Worm (Caenorhabditis elegans) whole organism, L4 larva: ENCODE results near the gene F59A6.3.
A peak's percentile ranks its signal among the peaks of the same experiment; 100 is the strongest.

Experiments
- D1046.2 ChIP-seq: fragments of 200-800 bp; sonication (Bioruptor generic); IDR thresholded peaks from 2 replicates; pipeline ENCODE4 v1.3.6; 2022; ENCODE audit warnings: missing genetic modification characterization, missing compliant biosample characterization
- F10B5.3 ChIP-seq: sonication (generic microtip); optimal IDR thresholded peaks from 2 replicates; lab custom pipeline; 2016; ENCODE audit warnings: mild to moderate bottlenecking, missing genetic modification characterization, missing compliant biosample characterization
- T20F7.1 ChIP-seq: fragments of 200-800 bp; sonication (Bioruptor generic); optimal IDR thresholded peaks from 2 replicates; lab custom pipeline; 2018; ENCODE audit warnings: mild to moderate bottlenecking, missing genetic modification characterization, missing compliant biosample characterization
- ZK337.2 ChIP-seq: fragments of 200-800 bp; sonication (Bioruptor generic); IDR thresholded peaks from 2 replicates; pipeline ENCODE4 v1.3.6; 2022; ENCODE audit warnings: missing genetic modification reagents, missing genetic modification characterization, missing compliant biosample characterization
- aha-1 ChIP-seq: fragments of 150-350 bp; peaks from one replicate; lab custom pipeline; 2014; ENCODE audit warnings: missing biosample characterization, missing genetic modification characterization
- attf-4 ChIP-seq: sonication (generic microtip); optimal IDR thresholded peaks from 3 replicates; lab custom pipeline; 2017; ENCODE audit warnings: missing biosample characterization, missing genetic modification characterization
- ceh-28 ChIP-seq: fragments of 150-350 bp; optimal IDR thresholded peaks from 2 replicates; lab custom pipeline; 2014; ENCODE audit warnings: missing biosample characterization, missing genetic modification reagents, missing genetic modification characterization
- ceh-44 ChIP-seq: fragments of 200-800 bp; sonication (Bioruptor generic); IDR thresholded peaks from 2 replicates; pipeline ENCODE4 v1.3.6; 2022; ENCODE audit warnings: missing genetic modification reagents, missing genetic modification characterization, missing compliant biosample characterization
- ceh-62 ChIP-seq: sonication (generic microtip); optimal IDR thresholded peaks from 2 replicates; lab custom pipeline; 2017; ENCODE audit warnings: missing biosample characterization, missing genetic modification characterization
- daf-16 ChIP-seq, 3 experiments: sonication (generic microtip); optimal IDR thresholded peaks; 2 replicates each; lab custom pipeline; 2016 to 2017; ENCODE audit warnings: missing genetic modification characterization in 3 of 3, missing genetic modification reagents in 3 of 3, mild to moderate bottlenecking in 2 of 3, missing compliant biosample characterization in 2 of 3, missing biosample characterization in 1 of 3, moderate library complexity in 1 of 3
- daf-19 ChIP-seq: fragments of 200-800 bp; sonication (Bioruptor generic); conservative IDR thresholded peaks from 2 replicates; pipeline ENCODE4 v1.3.6; 2022; ENCODE audit warnings: missing genetic modification characterization, missing compliant biosample characterization
- dmd-6 ChIP-seq: fragments of 200-800 bp; sonication (Bioruptor generic); IDR thresholded peaks from 2 replicates; pipeline ENCODE4 v1.3.6; 2022; ENCODE audit warnings: missing genetic modification reagents, missing genetic modification characterization, missing compliant biosample characterization
- egl-27 ChIP-seq: sonication (generic microtip); optimal IDR thresholded peaks from 3 replicates; lab custom pipeline; 2017; ENCODE audit warnings: missing biosample characterization, missing genetic modification reagents, missing genetic modification characterization
- egl-43 ChIP-seq: fragments of 200-800 bp; sonication (Bioruptor generic); IDR thresholded peaks from 2 replicates; pipeline ENCODE4 v1.3.6; 2022; ENCODE audit warnings: missing genetic modification reagents, missing genetic modification characterization, missing compliant biosample characterization
- fkh-10 ChIP-seq: fragments of 150-350 bp; optimal IDR thresholded peaks from 2 replicates; lab custom pipeline; 2014; ENCODE audit warnings: missing biosample characterization, missing genetic modification reagents, missing genetic modification characterization
- fos-1 ChIP-seq: fragments of 150-350 bp; optimal IDR thresholded peaks from 2 replicates; lab custom pipeline; 2014; ENCODE audit warnings: missing biosample characterization, missing genetic modification characterization
- hlh-11 ChIP-seq: fragments of 200-800 bp; sonication (Bioruptor generic); optimal IDR thresholded peaks from 2 replicates; lab custom pipeline; 2018; ENCODE audit warnings: mild to moderate bottlenecking, missing genetic modification characterization, missing compliant biosample characterization
- hlh-30 ChIP-seq: sonication (generic microtip); optimal IDR thresholded peaks from 2 replicates; lab custom pipeline; 2017; ENCODE audit warnings: antibody characterized with exemption, mild to moderate bottlenecking, missing genetic modification characterization, missing compliant biosample characterization; ENCODE audit not compliant: insufficient read depth
- hmg-1.1 ChIP-seq: fragments of 200-800 bp; sonication (Bioruptor generic); IDR thresholded peaks from 2 replicates; pipeline ENCODE4 v1.3.6; 2022; ENCODE audit warnings: missing genetic modification reagents, missing genetic modification characterization, missing compliant biosample characterization
- lin-1 ChIP-seq: fragments of 200-800 bp; sonication (Bioruptor generic); IDR thresholded peaks from 2 replicates; pipeline ENCODE4 v1.3.6; 2022; ENCODE audit warnings: missing genetic modification reagents, missing genetic modification characterization, missing compliant biosample characterization
- lin-13 ChIP-seq: fragments of 150-350 bp; optimal IDR thresholded peaks from 2 replicates; lab custom pipeline; 2014; ENCODE audit warnings: missing biosample characterization, missing genetic modification reagents, missing genetic modification characterization
- lin-15B ChIP-seq: fragments of 150-350 bp; sonication (generic microtip); optimal IDR thresholded peaks from 3 replicates; lab custom pipeline; 2014; ENCODE audit warnings: missing biosample characterization, missing genetic modification characterization
- lin-38 ChIP-seq: fragments of 200-800 bp; sonication (Bioruptor generic); IDR thresholded peaks from 2 replicates; pipeline ENCODE4 v1.3.6; 2022; ENCODE audit warnings: missing genetic modification reagents, missing genetic modification characterization, missing compliant biosample characterization
- lin-39 ChIP-seq: fragments of 150-350 bp; optimal IDR thresholded peaks from 2 replicates; lab custom pipeline; 2014; ENCODE audit warnings: missing biosample characterization, missing genetic modification reagents, missing genetic modification characterization
- mdl-1 ChIP-seq, 2 experiments: fragments of 150-350 bp in 1 of 2; sonication (generic microtip) in 1 of 2; optimal IDR thresholded peaks; 2 replicates each; lab custom pipeline; 2014 to 2017; ENCODE audit warnings: missing biosample characterization in 2 of 2, missing genetic modification characterization in 2 of 2
- mxl-3 ChIP-seq: fragments of 200-800 bp; sonication (Bioruptor generic); optimal IDR thresholded peaks from 2 replicates; lab custom pipeline; 2018; ENCODE audit warnings: mild to moderate bottlenecking, missing genetic modification characterization, missing compliant biosample characterization
- nhr-11 ChIP-seq: fragments of 150-350 bp; optimal IDR thresholded peaks from 2 replicates; lab custom pipeline; 2014; ENCODE audit warnings: missing biosample characterization, missing genetic modification characterization
- nhr-111 ChIP-seq: fragments of 200-800 bp; sonication (Bioruptor generic); optimal IDR thresholded peaks from 2 replicates; lab custom pipeline; 2018; ENCODE audit warnings: mild to moderate bottlenecking, missing genetic modification characterization, missing compliant biosample characterization
- nhr-41 ChIP-seq: fragments of 200-800 bp; sonication (Bioruptor generic); IDR thresholded peaks from 2 replicates; pipeline ENCODE4 v1.3.6; 2022; ENCODE audit warnings: missing genetic modification reagents, missing genetic modification characterization, missing compliant biosample characterization
- nhr-6 ChIP-seq: fragments of 150-350 bp; optimal IDR thresholded peaks from 2 replicates; lab custom pipeline; 2014; ENCODE audit warnings: missing biosample characterization, missing genetic modification characterization
- pha-4 ChIP-seq, 2 experiments: fragments of 150-350 bp in 1 of 2; fragments of 200-800 bp in 1 of 2; sonication (Bioruptor generic) in 1 of 2; IDR thresholded peaks in 1 of 2; optimal IDR thresholded peaks in 1 of 2; 2 replicates each; pipeline versions ENCODE4 v1.3.6 to Lab custom; 2014 to 2022; ENCODE audit warnings: missing genetic modification characterization in 2 of 2, missing genetic modification reagents in 2 of 2, missing biosample characterization in 1 of 2, missing compliant biosample characterization in 1 of 2
- php-3 ChIP-seq: fragments of 200-800 bp; sonication (Bioruptor generic); IDR thresholded peaks from 2 replicates; pipeline ENCODE4 v1.3.6; 2022; ENCODE audit warnings: missing genetic modification reagents, missing genetic modification characterization, missing compliant biosample characterization
- pqm-1 ChIP-seq: sonication (generic microtip); optimal IDR thresholded peaks from 2 replicates; lab custom pipeline; 2017; ENCODE audit warnings: missing biosample characterization, missing genetic modification characterization
- skn-1 ChIP-seq: fragments of 150-350 bp; optimal IDR thresholded peaks from 2 replicates; lab custom pipeline; 2014; ENCODE audit warnings: missing biosample characterization, missing genetic modification characterization
- snpc-4 ChIP-seq: fragments of 150-350 bp; optimal IDR thresholded peaks from 2 replicates; lab custom pipeline; 2014; ENCODE audit warnings: missing biosample characterization, missing genetic modification characterization
- tag-97 ChIP-seq: fragments of 200-800 bp; sonication (Bioruptor generic); IDR thresholded peaks from 2 replicates; pipeline ENCODE4 v1.3.6; 2022; ENCODE audit warnings: missing genetic modification characterization, missing compliant biosample characterization
- unc-62 ChIP-seq, 3 experiments: fragments of 150-350 bp in 1 of 3; sonication (generic microtip); optimal IDR thresholded peaks in 2 of 3; peaks in 1 of 3; 1 replicate in 1 of 3; 2 replicates in 2 of 3; lab custom pipeline; 2014 to 2017; ENCODE audit warnings: missing biosample characterization in 3 of 3, missing genetic modification characterization in 3 of 3, missing genetic modification reagents in 3 of 3, missing genotype in 1 of 3
- zip-2 ChIP-seq: fragments of 150-350 bp; optimal IDR thresholded peaks from 2 replicates; lab custom pipeline; 2014; ENCODE audit warnings: missing biosample characterization, missing genetic modification characterization
- ztf-7 ChIP-seq: fragments of 150-350 bp; optimal IDR thresholded peaks from 2 replicates; lab custom pipeline; 2014; ENCODE audit warnings: missing biosample characterization, missing genetic modification characterization

F59A6.3 gene

DNA sequence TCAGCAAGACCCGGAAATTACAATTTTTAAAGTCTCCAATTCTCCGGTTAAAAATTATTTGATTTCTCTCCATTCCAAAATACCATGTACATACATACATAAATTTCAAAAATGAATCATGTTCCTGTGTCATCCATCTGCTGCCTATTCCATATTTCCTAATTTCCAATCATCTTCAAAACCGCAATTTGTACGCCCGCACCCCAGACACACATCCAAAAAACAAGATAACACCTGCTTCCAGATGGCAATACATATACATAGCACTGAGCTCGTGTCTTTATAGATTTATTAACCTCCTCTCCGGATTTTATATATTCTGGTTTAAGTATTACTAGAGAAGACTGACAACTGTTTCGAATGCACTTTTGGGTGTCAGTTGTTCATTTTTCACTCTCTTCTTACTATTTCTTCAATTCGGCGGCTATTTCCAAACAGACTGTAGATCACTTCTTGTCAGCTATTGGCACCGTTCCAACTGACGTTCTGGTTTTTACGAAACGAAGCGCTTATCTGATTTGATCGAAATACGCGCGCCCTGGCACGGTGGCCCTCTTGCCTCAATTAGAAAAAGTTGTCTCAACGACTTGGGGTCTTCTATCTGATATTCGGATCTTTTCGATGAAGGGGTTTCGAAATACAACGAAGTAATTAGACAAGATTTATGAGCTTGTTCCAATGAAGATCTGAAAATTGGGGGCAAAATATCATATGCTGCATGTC, 26.3 kb upstream of the F59A6.3 start:
- TF ChIP-seq lin-38 (GFP tag; lab: Robert Waterston, UW): no peak
- peak; percentile 40 for TF ChIP-seq aha-1 (tag; lab: Kevin White, UChicago)
- TF ChIP-seq, all 104 proteins: peak for 1

ce11 chrII:4984151-4984550, 24.0 kb upstream of the F59A6.3 start:
- TF ChIP-seq pqm-1 (tag; lab: Kevin White, UChicago) (peak; percentile 15), F10B5.3 (tag; lab: Kevin White, UChicago) (no peak), daf-16 (GFP tag; optimal IDR thresholded peaks at IDR 0.05; lab: Kevin White, UChicago) (no peak), daf-16 (tag; optimal IDR thresholded peaks at IDR 0.05; lab: Kevin White, UChicago) (peak; percentile 45)

DNA sequence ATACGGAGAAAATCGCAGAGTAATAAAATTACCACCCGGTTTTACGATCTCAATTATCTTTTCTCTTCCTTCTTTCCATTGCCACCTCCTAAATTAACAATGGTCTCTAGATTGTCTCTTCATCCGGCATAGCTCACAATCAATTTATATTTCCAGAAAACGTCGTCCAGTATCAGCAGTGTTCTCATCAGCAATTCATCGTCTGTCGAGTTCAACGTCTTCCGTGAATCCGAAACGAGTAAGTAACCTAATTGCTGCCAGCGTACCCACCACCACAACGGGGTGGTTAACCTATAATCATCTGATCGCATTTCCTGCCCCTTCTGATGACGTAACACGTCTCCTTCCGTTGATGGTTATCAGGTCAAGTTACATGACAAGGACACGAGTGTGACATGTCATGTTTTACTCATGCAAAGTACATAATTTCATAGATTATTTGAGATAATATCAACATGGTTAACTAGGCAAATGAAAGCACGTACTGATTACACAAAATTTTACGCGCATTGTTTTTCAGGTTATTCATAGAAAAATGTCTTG, 22.1 kb upstream of the F59A6.3 start:
- TF ChIP-seq hlh-30 (tag; lab: Kevin White, UChicago): peak; percentile 63
- TF ChIP-seq ceh-28 (tag; lab: Kevin White, UChicago): no peak
- TF ChIP-seq dmd-6 (GFP tag; lab: Robert Waterston, UW): peak; percentile 29; the same call in 1 of the 2 replicates
- TF ChIP-seq T20F7.1 (GFP tag; lab: Kevin White, UChicago): no peak
- no peak for TF ChIP-seq php-3 (GFP tag; lab: Robert Waterston, UW)
- TF ChIP-seq unc-62 (GFP tag; optimal IDR thresholded peaks at IDR 0.05 in 1 of 2; lab: Kevin White, UChicago): peak in 1 of 2 experiments; percentile 95
- TF ChIP-seq unc-62 (tag; optimal IDR thresholded peaks at IDR 0.05; lab: Kevin White, UChicago): no peak
- TF ChIP-seq, all 104 proteins: peak for 3

DNA sequence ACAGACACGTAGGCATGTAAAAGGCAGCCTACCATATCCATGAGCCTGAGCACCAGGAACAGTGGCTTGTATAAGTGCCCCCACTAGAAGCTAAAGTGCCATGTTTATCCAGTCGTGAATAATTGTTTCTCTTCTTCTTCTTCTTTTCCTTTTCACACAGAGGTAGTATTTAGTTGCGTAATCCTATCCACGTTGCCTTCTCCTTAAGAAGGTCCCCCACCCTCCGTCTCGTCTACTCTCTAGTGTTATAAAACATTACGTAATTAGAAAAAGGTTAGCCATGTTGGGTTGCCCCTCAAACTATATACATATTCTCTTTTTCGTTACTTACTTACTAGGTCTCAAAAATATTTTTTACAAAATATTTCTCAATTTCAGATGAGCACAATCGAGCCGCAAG, 21.5 kb upstream of the F59A6.3 start:
- TF ChIP-seq daf-19 (GFP tag; lab: Robert Waterston, UW) (no peak), nhr-111 (GFP tag; lab: Kevin White, UChicago) (no peak), lin-1 (no peak), hlh-11 (tag; lab: Kevin White, UChicago) (no peak), ZK337.2 (GFP tag; lab: Robert Waterston, UW) (no peak), hmg-1.1 (GFP tag; lab: Robert Waterston, UW) (no peak), lin-39 (tag; lab: Kevin White, UChicago) (no peak), nhr-6 (no peak), mxl-3 (no peak), fos-1 (tag; lab: Kevin White, UChicago) (no peak), nhr-41 (no peak), ceh-44 (no peak), nhr-11 (tag; lab: Kevin White, UChicago) (no peak), ztf-7 (tag; lab: Kevin White, UChicago) (no peak), unc-62 (GFP tag; optimal IDR thresholded peaks at IDR 0.05 in 1 of 2; lab: Kevin White, UChicago) (no peak), unc-62 (tag; optimal IDR thresholded peaks at IDR 0.05; lab: Kevin White, UChicago) (no peak), mdl-1 (tag; optimal IDR thresholded peaks at IDR 0.05; lab: Kevin White, UChicago) (no peak), snpc-4 (tag; lab: Kevin White, UChicago) (no peak)

ce11 chrII:4987257-4987656, 20.9 kb upstream of the F59A6.3 start:
- no peak for TF ChIP-seq aha-1 (tag; lab: Kevin White, UChicago)
- no peak for TF ChIP-seq attf-4 (tag; lab: Kevin White, UChicago)
- no peak for TF ChIP-seq lin-15B
- TF ChIP-seq egl-43 (GFP tag; lab: Robert Waterston, UW): no peak
- no peak for TF ChIP-seq skn-1 (tag; lab: Kevin White, UChicago)
- no peak for TF ChIP-seq lin-13 (GFP tag; lab: Kevin White, UChicago)
- no peak for TF ChIP-seq ceh-62 (tag; lab: Kevin White, UChicago)
- no peak for TF ChIP-seq fkh-10 (GFP tag; lab: Kevin White, UChicago)
- TF ChIP-seq tag-97: no peak
- TF ChIP-seq pha-4 (GFP tag; IDR thresholded peaks at IDR 0.05; lab: Robert Waterston, UW): no peak
- no peak for TF ChIP-seq pha-4 (tag; optimal IDR thresholded peaks at IDR 0.05; lab: Kevin White, UChicago)
- no peak for TF ChIP-seq egl-27 (tag; lab: Kevin White, UChicago)
- TF ChIP-seq D1046.2 (GFP tag; lab: Robert Waterston, UW): no peak
- no peak for TF ChIP-seq zip-2 (tag; lab: Kevin White, UChicago)
